In the genomic region with DNA sequence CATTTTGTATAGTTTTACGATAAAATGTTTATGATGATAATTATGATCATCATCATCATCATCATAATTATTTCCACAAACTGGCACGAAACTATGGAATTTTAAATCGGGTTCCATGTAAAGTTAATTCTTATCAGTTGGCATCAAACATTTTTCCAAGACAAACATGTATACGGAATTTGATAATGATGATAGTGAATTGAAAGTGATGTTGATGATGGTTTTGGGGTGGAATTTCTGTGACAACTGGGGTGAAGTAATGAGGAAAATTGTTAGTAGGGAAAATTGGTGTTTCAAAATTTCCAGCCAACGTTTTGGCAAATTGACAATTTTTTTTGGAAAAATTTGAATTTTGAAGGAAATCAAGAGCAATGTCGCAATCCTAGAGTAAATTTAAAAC, we compare ENCODE assay signal across 2 worm cellular contexts.
TF ChIP-seq lines count a peak whose summit lies in the region.

No protein-coding gene starts in this region.

TF ChIP-seq in whole organism, L1 larva, 84 proteins besides CTCF, POLR2A, EP300 and RAD21:
- TF ChIP-seq mef-2 (tag; optimal IDR thresholded peaks at IDR 0.05; lab: Kevin White, UChicago) = no peak
- TF ChIP-seq blmp-1 (tag; optimal IDR thresholded peaks at IDR 0.05; lab: Kevin White, UChicago) = peak; percentile 51

TF ChIP-seq in whole organism, L4 larva, 104 proteins besides CTCF, POLR2A, EP300 and RAD21:
- TF ChIP-seq dmd-6 (GFP tag; IDR thresholded peaks at IDR 0.05; lab: Robert Waterston, UW) (no peak), daf-16 (GFP tag; optimal IDR thresholded peaks at IDR 0.05; lab: Kevin White, UChicago) (no peak), daf-16 (tag; optimal IDR thresholded peaks at IDR 0.05; lab: Kevin White, UChicago) (peak; percentile 58)
TF ChIP-seq in whole organism, L4 larva: peak in this region for 1.
